Worm (Caenorhabditis elegans) whole organism, young adult: ENCODE measurements around the gene F59D12.2.

Experiments used
- B0019.2 ChIP-seq: fragments of 200-800 bp; sonication (Bioruptor generic); conservative IDR thresholded peaks from 2 replicates; pipeline ENCODE4 v1.3.6; 2022; ENCODE audit warnings: missing genetic modification reagents, missing genetic modification characterization, missing compliant biosample characterization
- atf-7 ChIP-seq: sonication (generic microtip); optimal IDR thresholded peaks from 2 replicates; lab custom pipeline; 2017; ENCODE audit warnings: mild to moderate bottlenecking, missing genetic modification characterization, missing compliant biosample characterization
- efl-1 ChIP-seq: fragments of 150-350 bp; optimal IDR thresholded peaks from 2 replicates; lab custom pipeline; 2014; ENCODE audit warnings: missing biosample characterization, missing genetic modification reagents, missing genetic modification characterization
- mcd-1 ChIP-seq: fragments of 200-800 bp; sonication (Bioruptor generic); IDR thresholded peaks from 2 replicates; pipeline ENCODE4 v1.3.6; 2022; ENCODE audit warnings: missing genetic modification reagents, missing genetic modification characterization, missing compliant biosample characterization
- repo-1 ChIP-seq: sonication (generic microtip); optimal IDR thresholded peaks from 2 replicates; lab custom pipeline; 2017; ENCODE audit warnings: mild to moderate bottlenecking, missing genetic modification characterization, missing compliant biosample characterization
- rpc-1 ChIP-seq, 2 experiments: fragments of 150-350 bp in 1 of 2; sonication (generic microtip) in 1 of 2; optimal IDR thresholded peaks; 2 replicates each; lab custom pipeline; 2014 to 2018; ENCODE audit warnings: missing biosample characterization in 1 of 2, missing genetic modification characterization in 1 of 2, missing genetic modification reagents in 1 of 2, missing genotype in 1 of 2
- unc-62 ChIP-seq: fragments of 150-350 bp; optimal IDR thresholded peaks from 2 replicates; lab custom pipeline; 2014; ENCODE audit warnings: missing biosample characterization, missing genetic modification reagents, missing genetic modification characterization

DNA sequence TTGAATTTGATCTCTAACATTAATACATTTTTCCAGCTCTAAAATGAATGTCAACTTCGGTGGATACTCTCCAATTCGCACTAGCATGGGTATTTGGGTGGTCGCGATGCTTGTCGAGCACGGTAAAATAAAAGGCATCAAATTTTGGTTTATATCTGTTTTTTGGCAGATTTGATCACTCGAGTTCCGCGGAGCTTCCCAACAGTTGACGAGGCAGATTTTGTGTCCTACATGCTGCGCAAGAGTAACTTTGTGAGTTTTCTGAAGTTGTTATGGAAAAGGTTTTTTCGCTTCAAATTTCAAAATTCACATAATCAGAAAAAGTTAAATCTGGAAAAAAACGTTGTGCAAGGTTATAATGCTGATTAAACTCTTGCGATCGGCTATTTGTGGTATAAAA lies 34.1 kb downstream of the F59D12.2 start:
- TF ChIP-seq efl-1 (GFP tag; lab: Kevin White, UChicago) (no peak), repo-1 (no peak), unc-62 (GFP tag; lab: Kevin White, UChicago) (no peak), atf-7 (tag; lab: Kevin White, UChicago) (no peak), mcd-1 (GFP tag; lab: Robert Waterston, UW) (no peak), B0019.2 (GFP tag; lab: Robert Waterston, UW) (no peak), rpc-1 (optimal IDR thresholded peaks at IDR 0.05; lab: Kevin White, UChicago) (no peak), rpc-1 (tag; optimal IDR thresholded peaks at IDR 0.05; lab: Kevin White, UChicago) (no peak)
